Worm (Caenorhabditis elegans): ENCODE results near the gene R05G9.1.
A peak's percentile ranks its signal among the peaks of the same experiment; 100 is the strongest.

Gene R05G9.1

ce11 chrII:6502826-6503225 lies at the start of gene R05G9.1:
TSS of gene R05G9.1 (plus strand) at chrII:6503168.
- TF ChIP-seq ref-1 (GFP tag; conservative IDR thresholded peaks at IDR 0.05) (no peak), ztf-23 (GFP tag; IDR thresholded peaks at IDR 0.05) (no peak), T22C8.4 (GFP tag; IDR thresholded peaks at IDR 0.05) (no peak), klf-2 (GFP tag; conservative IDR thresholded peaks at IDR 0.05) (no peak), med-1 (GFP tag; optimal IDR thresholded peaks at IDR 0.05; ENCODE audit: insufficient read depth) (no peak), ztf-29 (GFP tag; IDR thresholded peaks at IDR 0.05) (no peak), cog-1 (tag; optimal IDR thresholded peaks at IDR 0.05) (no peak), tab-1 (GFP tag; IDR thresholded peaks at IDR 0.05) (no peak), flt-1 (GFP tag; IDR thresholded peaks at IDR 0.05) (no peak)

- peak; percentile 24 for TF ChIP-seq med-1 (GFP tag; optimal IDR thresholded peaks at IDR 0.05; ENCODE audit: insufficient read depth)
- peak; percentile 39; the same call in 1 of the 2 replicates for TF ChIP-seq ztf-23 (GFP tag; IDR thresholded peaks at IDR 0.05)
- TF ChIP-seq cog-1 (tag; optimal IDR thresholded peaks at IDR 0.05), result peak; percentile 22
- no peak for TF ChIP-seq ref-1 (GFP tag; conservative IDR thresholded peaks at IDR 0.05)
- no peak for TF ChIP-seq ztf-29 (GFP tag; IDR thresholded peaks at IDR 0.05)
Observed at ce11 chrII:6453341-6453806, 49.6 kb upstream of the R05G9.1 start, which contains the start of gene atg-16.2. TSS of gene atg-16.2 (minus strand) at chrII:6453391.

ce11 chrII:6454671-6455070 lies 48.3 kb upstream of the R05G9.1 start, which contains the start of gene aptf-1:
TSS of gene aptf-1 (plus strand) at chrII:6454971.
- no peak for TF ChIP-seq T22C8.4 (GFP tag; IDR thresholded peaks at IDR 0.05)
- TF ChIP-seq cog-1 (tag; optimal IDR thresholded peaks at IDR 0.05), result no peak
- no peak for TF ChIP-seq flt-1 (GFP tag; IDR thresholded peaks at IDR 0.05)
- TF ChIP-seq ztf-29 (GFP tag; IDR thresholded peaks at IDR 0.05), result no peak
- no peak for TF ChIP-seq tab-1 (GFP tag; IDR thresholded peaks at IDR 0.05)
- TF ChIP-seq klf-2 (GFP tag; conservative IDR thresholded peaks at IDR 0.05), result no peak
- TF ChIP-seq ztf-23 (GFP tag; IDR thresholded peaks at IDR 0.05), result no peak
- no peak for TF ChIP-seq ref-1 (GFP tag; conservative IDR thresholded peaks at IDR 0.05)
- TF ChIP-seq med-1 (GFP tag; optimal IDR thresholded peaks at IDR 0.05; ENCODE audit: insufficient read depth), result no peak

ce11 chrII:6469340-6469739 lies 33.6 kb upstream of the R05G9.1 start:
- no peak for TF ChIP-seq klf-2 (GFP tag; conservative IDR thresholded peaks at IDR 0.05)
- no peak for TF ChIP-seq ztf-29 (GFP tag; IDR thresholded peaks at IDR 0.05)
- TF ChIP-seq T22C8.4 (GFP tag; IDR thresholded peaks at IDR 0.05), result no peak

ce11 chrII:6470985-6471384 lies 32.0 kb upstream of the R05G9.1 start, which contains the start of gene dgk-5:
TSS of gene dgk-5 (minus strand) at chrII:6471085.
- TF ChIP-seq med-1 (GFP tag; optimal IDR thresholded peaks at IDR 0.05; ENCODE audit: insufficient read depth) (no peak), ztf-23 (GFP tag; IDR thresholded peaks at IDR 0.05) (no peak), tab-1 (GFP tag; IDR thresholded peaks at IDR 0.05) (no peak), flt-1 (GFP tag; IDR thresholded peaks at IDR 0.05) (no peak), ztf-29 (GFP tag; IDR thresholded peaks at IDR 0.05) (no peak), cog-1 (tag; optimal IDR thresholded peaks at IDR 0.05) (no peak), T22C8.4 (GFP tag; IDR thresholded peaks at IDR 0.05) (no peak), klf-2 (GFP tag; conservative IDR thresholded peaks at IDR 0.05) (no peak), ref-1 (GFP tag; conservative IDR thresholded peaks at IDR 0.05) (no peak)

ce11 chrII:6475180-6475737 lies 27.7 kb upstream of the R05G9.1 start, which contains the start of gene T28D9.16:
TSS of gene T28D9.16 (plus strand) at chrII:6475687.
- no peak for TF ChIP-seq cog-1 (tag; optimal IDR thresholded peaks at IDR 0.05)
- no peak for TF ChIP-seq ztf-23 (GFP tag; IDR thresholded peaks at IDR 0.05)
- no peak for TF ChIP-seq klf-2 (GFP tag; conservative IDR thresholded peaks at IDR 0.05)
- no peak for TF ChIP-seq flt-1 (GFP tag; IDR thresholded peaks at IDR 0.05)
- TF ChIP-seq ref-1 (GFP tag; conservative IDR thresholded peaks at IDR 0.05), result no peak
- no peak for TF ChIP-seq med-1 (GFP tag; optimal IDR thresholded peaks at IDR 0.05; ENCODE audit: insufficient read depth)
- TF ChIP-seq T22C8.4 (GFP tag; IDR thresholded peaks at IDR 0.05), result no peak
- no peak for TF ChIP-seq ztf-29 (GFP tag; IDR thresholded peaks at IDR 0.05)
- TF ChIP-seq tab-1 (GFP tag; IDR thresholded peaks at IDR 0.05), result no peak

ce11 chrII:6476655-6477054 lies 26.3 kb upstream of the R05G9.1 start, which contains the start of gene T28D9.4:
TSS of gene T28D9.4 (plus strand) at chrII:6476955.
- TF ChIP-seq ztf-29 (GFP tag; IDR thresholded peaks at IDR 0.05) (no peak), med-1 (GFP tag; optimal IDR thresholded peaks at IDR 0.05; ENCODE audit: insufficient read depth) (no peak), cog-1 (tag; optimal IDR thresholded peaks at IDR 0.05) (no peak), T22C8.4 (GFP tag; IDR thresholded peaks at IDR 0.05) (no peak), klf-2 (GFP tag; conservative IDR thresholded peaks at IDR 0.05) (no peak), tab-1 (GFP tag; IDR thresholded peaks at IDR 0.05) (no peak), ref-1 (GFP tag; conservative IDR thresholded peaks at IDR 0.05) (no peak), flt-1 (GFP tag; IDR thresholded peaks at IDR 0.05) (no peak)

- TF ChIP-seq ztf-29 (GFP tag; IDR thresholded peaks at IDR 0.05), result no peak
- no peak for TF ChIP-seq tab-1 (GFP tag; IDR thresholded peaks at IDR 0.05)
- TF ChIP-seq flt-1 (GFP tag; IDR thresholded peaks at IDR 0.05), result no peak
- TF ChIP-seq cog-1 (tag; optimal IDR thresholded peaks at IDR 0.05), result no peak
- TF ChIP-seq ref-1 (GFP tag; conservative IDR thresholded peaks at IDR 0.05), result no peak
- TF ChIP-seq klf-2 (GFP tag; conservative IDR thresholded peaks at IDR 0.05), result no peak
- no peak for TF ChIP-seq T22C8.4 (GFP tag; IDR thresholded peaks at IDR 0.05)
- TF ChIP-seq med-1 (GFP tag; optimal IDR thresholded peaks at IDR 0.05; ENCODE audit: insufficient read depth), result no peak
- TF ChIP-seq ztf-23 (GFP tag; IDR thresholded peaks at IDR 0.05), result no peak
Observed at ce11 chrII:6482102-6482501, 20.9 kb upstream of the R05G9.1 start, which contains the start of gene del-10. TSS of gene del-10 (minus strand) at chrII:6482125.

ce11 chrII:6482762-6483161 lies 20.2 kb upstream of the R05G9.1 start:
- no peak for TF ChIP-seq T22C8.4 (GFP tag; IDR thresholded peaks at IDR 0.05)
- no peak for TF ChIP-seq ztf-29 (GFP tag; IDR thresholded peaks at IDR 0.05)
- no peak for TF ChIP-seq flt-1 (GFP tag; IDR thresholded peaks at IDR 0.05)
- no peak for TF ChIP-seq cog-1 (tag; optimal IDR thresholded peaks at IDR 0.05)
- TF ChIP-seq klf-2 (GFP tag; conservative IDR thresholded peaks at IDR 0.05), result no peak
- TF ChIP-seq ref-1 (GFP tag; conservative IDR thresholded peaks at IDR 0.05), result no peak
- no peak for TF ChIP-seq tab-1 (GFP tag; IDR thresholded peaks at IDR 0.05)
- TF ChIP-seq med-1 (GFP tag; optimal IDR thresholded peaks at IDR 0.05; ENCODE audit: insufficient read depth), result no peak
- no peak for TF ChIP-seq ztf-23 (GFP tag; IDR thresholded peaks at IDR 0.05)

Data from whole organism, midembryonic.